Worm (Caenorhabditis elegans): Measurements from ENCODE around the gene F22B8.3.

F22B8.3 gene

ce11 chrV:16049177-16049576 is 41.6 kb upstream of the F22B8.3 start, which contains the start of gene best-12:
TSS of gene best-12 (plus strand) at chrV:16049477.
- TF ChIP-seq crh-2 (tag; optimal IDR thresholded peaks at IDR 0.05), result no peak
- no peak for TF ChIP-seq sma-3 (GFP tag; optimal IDR thresholded peaks at IDR 0.05)
- no peak for TF ChIP-seq elt-1 (tag; optimal IDR thresholded peaks at IDR 0.05)
- no peak for TF ChIP-seq blmp-1 (tag; optimal IDR thresholded peaks at IDR 0.05; ENCODE audit: insufficient read depth)
- TF ChIP-seq snpc-4 (tag; optimal IDR thresholded peaks at IDR 0.05), result no peak
- TF ChIP-seq nhr-10 (tag; optimal IDR thresholded peaks at IDR 0.05), result no peak
- no peak for TF ChIP-seq nhr-12 (tag; optimal IDR thresholded peaks at IDR 0.05)
- TF ChIP-seq C34F6.9 (tag; optimal IDR thresholded peaks at IDR 0.05), result no peak
- no peak for TF ChIP-seq egl-27 (tag; optimal IDR thresholded peaks at IDR 0.05)
- no peak for TF ChIP-seq R02D3.7 (tag; optimal IDR thresholded peaks at IDR 0.05)
- TF ChIP-seq fos-1 (tag; optimal IDR thresholded peaks at IDR 0.05), result no peak

- TF ChIP-seq skn-1 (tag; optimal IDR thresholded peaks at IDR 0.05), result no peak
- TF ChIP-seq zag-1 (tag; optimal IDR thresholded peaks at IDR 0.05), result no peak
- no peak for TF ChIP-seq crh-2 (tag; optimal IDR thresholded peaks at IDR 0.05)
- no peak for TF ChIP-seq egl-27 (tag; optimal IDR thresholded peaks at IDR 0.05)
- no peak for TF ChIP-seq elt-1 (tag; optimal IDR thresholded peaks at IDR 0.05)
- no peak for TF ChIP-seq nhr-11 (tag; optimal IDR thresholded peaks at IDR 0.05)
- no peak for TF ChIP-seq sma-3 (GFP tag; optimal IDR thresholded peaks at IDR 0.05)
- no peak for TF ChIP-seq lin-13 (GFP tag; optimal IDR thresholded peaks at IDR 0.05)
- no peak for TF ChIP-seq peb-1 (tag; optimal IDR thresholded peaks at IDR 0.05)
- no peak for TF ChIP-seq lin-39 (tag; optimal IDR thresholded peaks at IDR 0.05)
- TF ChIP-seq nhr-25 (tag; optimal IDR thresholded peaks at IDR 0.05), result no peak
- no peak for TF ChIP-seq nhr-12 (tag; optimal IDR thresholded peaks at IDR 0.05)
- no peak for TF ChIP-seq ZK546.5 (tag; optimal IDR thresholded peaks at IDR 0.05)
- TF ChIP-seq nhr-77 (tag; optimal IDR thresholded peaks at IDR 0.05), result no peak
- no peak for TF ChIP-seq unc-62 (GFP tag; optimal IDR thresholded peaks at IDR 0.05)
- no peak for TF ChIP-seq mab-5 (tag; optimal IDR thresholded peaks at IDR 0.05)
- TF ChIP-seq nhr-23 (tag; optimal IDR thresholded peaks at IDR 0.05), result no peak
- TF ChIP-seq fos-1 (tag; optimal IDR thresholded peaks at IDR 0.05), result no peak
- TF ChIP-seq snpc-4 (tag; optimal IDR thresholded peaks at IDR 0.05), result no peak
- no peak for TF ChIP-seq elt-3 (tag; optimal IDR thresholded peaks at IDR 0.05)
Measured at ce11 chrV:16053373-16053772, 37.4 kb upstream of the F22B8.3 start, which contains the start of gene F14H3.3. TSS of gene F14H3.3 (minus strand) at chrV:16053473.

ce11 chrV:16055031-16055430 is 35.8 kb upstream of the F22B8.3 start, which contains the start of gene F14H3.4:
TSS of gene F14H3.4 (minus strand) at chrV:16055072.
- no peak for TF ChIP-seq R02D3.7 (tag; optimal IDR thresholded peaks at IDR 0.05)
- no peak for TF ChIP-seq ama-1 (optimal IDR thresholded peaks at IDR 0.05)
- no peak for TF ChIP-seq nhr-10 (tag; optimal IDR thresholded peaks at IDR 0.05)
- no peak for TF ChIP-seq elt-3 (tag; optimal IDR thresholded peaks at IDR 0.05)

ce11 chrV:16057010-16057463 is 33.7 kb upstream of the F22B8.3 start, which contains the start of gene F14H3.5:
TSS of gene F14H3.5 (minus strand) at chrV:16057060.
- TF ChIP-seq lin-39 (tag; optimal IDR thresholded peaks at IDR 0.05) (no peak), snpc-4 (tag; optimal IDR thresholded peaks at IDR 0.05) (no peak), nhr-11 (tag; optimal IDR thresholded peaks at IDR 0.05) (no peak), nhr-237 (tag; optimal IDR thresholded peaks at IDR 0.05) (no peak), sma-3 (GFP tag; optimal IDR thresholded peaks at IDR 0.05) (no peak)

ce11 chrV:16058872-16059271 is 31.9 kb upstream of the F22B8.3 start, which contains the start of gene F14H3.6:
TSS of gene F14H3.6 (minus strand) at chrV:16058893.
- no peak for TF ChIP-seq alr-1 (tag; optimal IDR thresholded peaks at IDR 0.05)
- TF ChIP-seq sem-4 (tag; optimal IDR thresholded peaks at IDR 0.05), result no peak
- no peak for TF ChIP-seq mab-5 (tag; optimal IDR thresholded peaks at IDR 0.05)
- TF ChIP-seq ceh-82 (tag; optimal IDR thresholded peaks at IDR 0.05), result no peak
- TF ChIP-seq unc-39 (tag; optimal IDR thresholded peaks at IDR 0.05), result no peak
- TF ChIP-seq ztf-11 (tag; optimal IDR thresholded peaks at IDR 0.05), result no peak
- TF ChIP-seq R02D3.7 (tag; optimal IDR thresholded peaks at IDR 0.05), result no peak
- no peak for TF ChIP-seq ceh-16 (tag; optimal IDR thresholded peaks at IDR 0.05)

ce11 chrV:16060135-16060534 is 30.6 kb upstream of the F22B8.3 start, which contains the start of gene F14H3.15:
TSS of gene F14H3.15 (minus strand) at chrV:16060235.
- TF ChIP-seq ztf-1 (GFP tag; conservative IDR thresholded peaks at IDR 0.05), result no peak
- no peak for TF ChIP-seq nhr-12 (tag; optimal IDR thresholded peaks at IDR 0.05)

Data from whole organism, L2 larva.